Worm (Caenorhabditis elegans): ENCODE results near the gene tmem-138.

Gene tmem-138

DNA sequence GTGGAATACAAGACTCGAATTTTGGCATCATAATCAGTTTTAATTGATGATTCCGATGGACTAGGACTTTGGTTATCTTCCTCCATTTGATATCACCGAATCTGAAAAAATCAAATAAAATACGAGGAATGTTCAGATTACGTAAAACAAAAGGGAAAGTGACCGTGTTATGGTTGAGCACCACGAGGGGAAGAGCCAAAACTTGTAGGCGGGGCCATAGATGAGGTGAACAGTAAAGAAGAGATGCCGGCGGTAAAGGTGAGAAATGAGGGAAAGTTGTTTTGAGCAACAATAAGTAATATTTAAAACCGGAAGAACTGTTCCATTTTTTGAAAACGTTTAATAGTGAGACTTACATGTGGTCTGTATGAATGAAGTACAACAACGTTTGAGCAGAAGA lies 7.2 kb upstream of the tmem-138 start, which contains the start of gene F10B5.3:
F10B5.3 (minus strand) TSS at position 101 of the 400 bp plus-strand sequence.
- TF ChIP-seq fax-1 (tag; optimal IDR thresholded peaks at IDR 0.05) = no peak
- no peak for TF ChIP-seq C08G9.2 (tag; optimal IDR thresholded peaks at IDR 0.05)
- TF ChIP-seq eyg-1 (tag; optimal IDR thresholded peaks at IDR 0.05) = no peak
- TF ChIP-seq ceh-9 (tag; optimal IDR thresholded peaks at IDR 0.05) = no peak
- no peak for TF ChIP-seq hlh-30 (tag; optimal IDR thresholded peaks at IDR 0.05; ENCODE audit: insufficient read depth)
- TF ChIP-seq mec-3 (tag; optimal IDR thresholded peaks at IDR 0.05; ENCODE audit: borderline replicate concordance) = no peak
- no peak for TF ChIP-seq K02D7.2 (tag; optimal IDR thresholded peaks at IDR 0.05)
- no peak for TF ChIP-seq Y22D7AL.16 (tag; optimal IDR thresholded peaks at IDR 0.05)
- no peak for TF ChIP-seq dve-1 (tag; optimal IDR thresholded peaks at IDR 0.05)

DNA sequence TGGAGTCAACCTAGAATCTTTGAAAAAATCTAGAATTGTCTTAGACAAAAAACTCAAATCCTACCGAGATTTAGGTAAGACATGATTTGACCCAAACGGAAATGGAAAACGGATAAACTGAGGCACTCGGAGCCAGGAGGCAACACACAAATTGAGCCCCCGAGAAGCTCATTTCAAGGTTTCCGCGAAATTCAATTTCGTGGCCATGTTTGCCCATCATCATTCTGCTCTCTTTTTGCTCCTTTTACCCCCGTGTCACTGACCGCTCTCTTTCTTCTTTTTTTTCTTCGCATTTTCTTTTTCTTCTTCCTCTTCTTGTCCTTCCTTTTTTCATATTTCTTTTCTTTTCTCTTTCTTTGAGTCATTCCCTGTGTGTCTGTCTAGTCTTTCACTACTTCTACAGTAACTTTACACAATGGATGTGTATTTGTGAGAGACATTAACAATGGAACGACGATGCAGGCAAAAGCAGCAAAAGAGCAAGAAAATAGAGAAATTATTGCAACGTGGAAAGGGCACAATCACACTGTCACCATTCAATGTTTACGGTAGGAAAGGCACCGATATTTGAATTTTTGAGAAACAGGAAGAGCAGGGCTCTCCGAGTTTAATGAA lies 4.3 kb upstream of the tmem-138 start:
- TF ChIP-seq unc-42 (tag; optimal IDR thresholded peaks at IDR 0.05) = peak; percentile 92
- no peak for TF ChIP-seq syd-9 (tag; optimal IDR thresholded peaks at IDR 0.05)

DNA sequence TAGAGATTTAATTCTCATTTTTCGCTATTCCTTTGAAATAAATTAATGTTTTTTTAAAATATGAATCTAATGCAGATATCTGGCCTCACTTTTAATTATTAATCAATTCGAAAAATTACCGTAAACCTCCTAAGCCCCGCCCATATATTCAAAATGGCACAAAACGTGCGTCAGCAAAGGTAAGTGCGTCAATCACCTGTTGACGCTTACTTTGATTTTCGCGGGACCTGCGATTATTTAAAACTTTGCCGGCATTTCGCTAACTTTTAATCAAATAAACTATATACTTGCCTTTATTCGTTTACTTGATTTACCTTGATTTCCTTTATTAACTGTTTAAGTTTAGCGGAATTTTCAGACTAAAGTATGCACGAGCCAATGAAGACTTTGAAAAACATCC lies 868 bp downstream of the tmem-138 start, which contains the start of gene pch-2:
pch-2 (plus strand) TSS at position 359 of the 400 bp plus-strand sequence.
- TF ChIP-seq unc-42 (tag; optimal IDR thresholded peaks at IDR 0.05) (peak; percentile 2), nhr-232 (tag; optimal IDR thresholded peaks at IDR 0.05) (no peak), nfya-1 (tag; optimal IDR thresholded peaks at IDR 0.05) (peak; percentile 11)

DNA sequence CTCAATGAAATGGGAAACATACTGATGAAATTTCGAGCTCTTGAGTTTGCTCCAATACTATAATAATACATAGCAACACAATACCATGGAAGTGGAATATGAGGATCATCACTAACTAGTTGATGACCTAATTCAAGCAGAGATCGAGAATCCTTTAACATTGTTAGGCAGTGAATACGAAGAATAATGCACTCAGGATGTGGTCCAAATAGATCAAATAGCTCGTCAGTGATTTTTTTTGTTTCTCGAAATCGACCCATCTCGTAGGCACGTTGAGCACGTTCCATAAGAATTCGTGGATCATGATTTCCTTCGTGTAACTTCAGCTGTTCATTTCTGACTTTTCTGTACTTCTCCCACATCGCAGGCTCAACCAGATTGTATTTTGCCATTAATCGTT lies 3.8 kb downstream of the tmem-138 start:
- TF ChIP-seq pha-2 (tag; optimal IDR thresholded peaks at IDR 0.05) (no peak), sdc-2 (tag; optimal IDR thresholded peaks at IDR 0.05) (no peak), pag-3 (tag; optimal IDR thresholded peaks at IDR 0.05; ENCODE audit: borderline replicate concordance) (no peak), lim-6 (tag; optimal IDR thresholded peaks at IDR 0.05) (no peak), ceh-34 (tag; optimal IDR thresholded peaks at IDR 0.05) (no peak), pqm-1 (tag; optimal IDR thresholded peaks at IDR 0.05) (no peak), zip-5 (tag; optimal IDR thresholded peaks at IDR 0.05) (no peak), T23F11.4 (GFP tag; optimal IDR thresholded peaks at IDR 0.05) (no peak), pros-1 (tag; optimal IDR thresholded peaks at IDR 0.05) (no peak), elt-4 (tag; optimal IDR thresholded peaks at IDR 0.05) (no peak), C08G9.2 (tag; optimal IDR thresholded peaks at IDR 0.05) (no peak), ceh-30 (tag; optimal IDR thresholded peaks at IDR 0.05) (no peak), pat-9 (tag; optimal IDR thresholded peaks at IDR 0.05) (no peak), npax-4 (tag; optimal IDR thresholded peaks at IDR 0.05) (no peak), unc-86 (tag; optimal IDR thresholded peaks at IDR 0.05) (no peak)

DNA sequence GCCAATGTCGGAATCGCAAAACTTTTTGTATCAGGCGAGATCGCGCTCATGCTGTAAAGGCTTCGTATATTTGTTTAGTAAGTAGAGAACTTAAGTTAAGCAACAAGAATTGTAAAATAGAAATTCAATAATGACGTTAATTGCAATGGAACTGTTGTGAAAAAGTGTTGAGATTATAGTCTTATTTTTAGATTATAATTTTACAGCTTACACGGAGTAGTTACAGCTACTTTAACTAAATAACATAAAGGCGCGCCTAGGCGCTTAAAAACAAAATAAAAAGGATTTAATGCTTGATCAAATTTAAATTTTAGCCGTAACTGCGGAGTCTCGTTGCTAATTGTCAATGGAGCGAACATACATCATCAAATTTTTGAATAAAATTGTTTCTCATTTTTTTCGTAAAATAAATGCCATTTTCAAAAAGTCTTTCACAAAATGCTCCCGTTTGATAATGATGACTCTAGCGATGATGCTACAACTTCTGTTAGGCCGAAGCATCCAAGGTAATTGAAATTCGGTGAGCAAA lies 5.1 kb downstream of the tmem-138 start, which contains the start of the genes emb-27 and rrf-3:
emb-27 (minus strand) TSS at position 51 of the 529 bp plus-strand sequence.
rrf-3 (plus strand) TSS at position 346 of the 529 bp plus-strand sequence.
- peak; percentile 15 for TF ChIP-seq rnt-1 (tag; optimal IDR thresholded peaks at IDR 0.05)
- TF ChIP-seq ceh-19 (GFP tag; optimal IDR thresholded peaks at IDR 0.05) = no peak
- no peak for TF ChIP-seq syd-9 (tag; optimal IDR thresholded peaks at IDR 0.05)
- TF ChIP-seq K09A11.1 (tag; optimal IDR thresholded peaks at IDR 0.05; ENCODE audit: insufficient read depth) = no peak
- no peak for TF ChIP-seq eyg-1 (tag; optimal IDR thresholded peaks at IDR 0.05)
- TF ChIP-seq dmd-4 (tag; optimal IDR thresholded peaks at IDR 0.05; ENCODE audit: borderline replicate concordance) = no peak
- TF ChIP-seq hlh-6 (tag; optimal IDR thresholded peaks at IDR 0.05) = no peak
- TF ChIP-seq nhr-232 (tag; optimal IDR thresholded peaks at IDR 0.05) = no peak
- no peak for TF ChIP-seq ceh-24 (tag; optimal IDR thresholded peaks at IDR 0.05)
- peak; percentile 98 for TF ChIP-seq unc-42 (tag; optimal IDR thresholded peaks at IDR 0.05)
- no peak for TF ChIP-seq C08G9.2 (tag; optimal IDR thresholded peaks at IDR 0.05)
- no peak for TF ChIP-seq hlh-8 (tag; optimal IDR thresholded peaks at IDR 0.05)
- no peak for TF ChIP-seq sox-2 (GFP tag; IDR thresholded peaks at IDR 0.05)
- no peak for TF ChIP-seq dve-1 (tag; optimal IDR thresholded peaks at IDR 0.05)
- TF ChIP-seq unc-55 (GFP tag; optimal IDR thresholded peaks at IDR 0.05) = peak; percentile 11
- TF ChIP-seq ceh-34 (tag; optimal IDR thresholded peaks at IDR 0.05) = no peak
- no peak for TF ChIP-seq odd-2 (tag; optimal IDR thresholded peaks at IDR 0.05)
- TF ChIP-seq pax-1 (tag; optimal IDR thresholded peaks at IDR 0.05) = peak; percentile 3
- no peak for TF ChIP-seq gmeb-2 (tag; optimal IDR thresholded peaks at IDR 0.05)
- no peak for TF ChIP-seq nhr-11 (tag; optimal IDR thresholded peaks at IDR 0.05)
- TF ChIP-seq ceh-31 (tag; optimal IDR thresholded peaks at IDR 0.05) = no peak
- no peak for TF ChIP-seq pha-2 (tag; optimal IDR thresholded peaks at IDR 0.05)
- TF ChIP-seq hlh-15 (tag; optimal IDR thresholded peaks at IDR 0.05) = no peak
